Fruit fly (Drosophila melanogaster) whole organism, embryonic: ENCODE results near the gene path.
A peak's percentile ranks its signal among the peaks of the same experiment; 100 is the strongest.

Source experiments
- Adf1 ChIP-seq: fragments of 200-800 bp; sonication (Bioruptor generic); IDR thresholded peaks from 2 replicates; pipeline ENCODE4 v1.3.6; 2022; ENCODE audit warnings: missing biosample characterization, missing genetic modification characterization
- Asciz ChIP-seq: fragments of 200-800 bp; sonication (Bioruptor generic); optimal IDR thresholded peaks from 2 replicates; lab custom pipeline; 2017; ENCODE audit warnings: missing biosample characterization, mild to moderate bottlenecking, missing genetic modification characterization, missing genetic modification reagents
- Atf6 ChIP-seq: fragments of 200-800 bp; sonication (Bioruptor generic); IDR thresholded peaks from 2 replicates; pipeline ENCODE4 v1.3.6; 2022; ENCODE audit warnings: missing biosample characterization, missing genetic modification characterization
- Blimp-1 ChIP-seq: fragments of 200-800 bp; sonication (Bioruptor generic); optimal IDR thresholded peaks from 3 replicates; lab custom pipeline; 2018; ENCODE audit warnings: missing biosample characterization, missing genetic modification characterization, mild to moderate bottlenecking, moderate library complexity, missing genetic modification reagents
- CG10267 ChIP-seq: fragments of 200-800 bp; sonication (Bioruptor generic); optimal IDR thresholded peaks from 2 replicates; lab custom pipeline; 2018; ENCODE audit warnings: missing biosample characterization, mild to moderate bottlenecking, missing genetic modification characterization, moderate library complexity
- CG11560 ChIP-seq: fragments of 200-800 bp; sonication (Bioruptor generic); IDR thresholded peaks from 3 replicates; pipeline ENCODE4 v1.3.6; 2022; ENCODE audit warnings: missing biosample characterization, missing genetic modification characterization
- CG11695 ChIP-seq: fragments of 200-800 bp; sonication (Bioruptor generic); IDR thresholded peaks from 3 replicates; pipeline ENCODE4 v1.3.6; 2022; ENCODE audit warnings: missing biosample characterization, missing genetic modification characterization
- CG11723 ChIP-seq: fragments of 200-800 bp; sonication (Bioruptor generic); optimal IDR thresholded peaks from 2 replicates; lab custom pipeline; 2017; ENCODE audit warnings: missing biosample characterization, mild to moderate bottlenecking, missing genetic modification characterization
- CG12104 ChIP-seq: fragments of 200-800 bp; sonication (Bioruptor generic); optimal IDR thresholded peaks from 3 replicates; lab custom pipeline; 2016; ENCODE audit warnings: missing biosample characterization, missing genetic modification characterization
- CG1233 ChIP-seq: fragments of 200-800 bp; sonication (Bioruptor generic); optimal IDR thresholded peaks from 4 replicates; lab custom pipeline; 2018; ENCODE audit warnings: missing biosample characterization, mild to moderate bottlenecking, missing genetic modification characterization
- CG18476 ChIP-seq: fragments of 200-800 bp; sonication (Bioruptor generic); optimal IDR thresholded peaks from 2 replicates; lab custom pipeline; 2016; ENCODE audit warnings: missing biosample characterization, mild to moderate bottlenecking, missing genetic modification characterization
- CG2116 ChIP-seq: fragments of 200-800 bp; sonication (Bioruptor generic); optimal IDR thresholded peaks from 3 replicates; lab custom pipeline; 2018; ENCODE audit warnings: missing biosample characterization, mild to moderate bottlenecking, missing genetic modification characterization
- CG2678 ChIP-seq: fragments of 200-800 bp; sonication (Bioruptor generic); optimal IDR thresholded peaks from 3 replicates; lab custom pipeline; 2019; ENCODE audit warnings: missing biosample characterization, mild to moderate bottlenecking, missing genetic modification characterization, moderate library complexity
- CG3163 ChIP-seq: fragments of 200-800 bp; sonication (Bioruptor generic); optimal IDR thresholded peaks from 3 replicates; lab custom pipeline; 2016; ENCODE audit warnings: missing biosample characterization, missing genetic modification characterization
- CG34376 ChIP-seq: fragments of 200-800 bp; sonication (Bioruptor generic); optimal IDR thresholded peaks from 2 replicates; lab custom pipeline; 2018; ENCODE audit warnings: missing biosample characterization, mild to moderate bottlenecking, missing genetic modification characterization
- CG3838 ChIP-seq: fragments of 200-800 bp; sonication (Bioruptor generic); optimal IDR thresholded peaks from 3 replicates; lab custom pipeline; 2016; ENCODE audit warnings: missing biosample characterization, missing genetic modification characterization
- CG7987 ChIP-seq: fragments of 200-800 bp; sonication (Bioruptor generic); optimal IDR thresholded peaks from 2 replicates; lab custom pipeline; 2018; ENCODE audit warnings: missing biosample characterization, mild to moderate bottlenecking, missing genetic modification characterization, moderate library complexity
- CG8359 ChIP-seq: fragments of 200-800 bp; sonication (Bioruptor generic); optimal IDR thresholded peaks from 2 replicates; lab custom pipeline; 2017; ENCODE audit warnings: missing biosample characterization, mild to moderate bottlenecking, missing genetic modification characterization, borderline replicate concordance
- Dbx ChIP-seq: fragments of 200-800 bp; sonication (Bioruptor generic); IDR thresholded peaks from 3 replicates; pipeline ENCODE4 v1.3.6; 2022; ENCODE audit warnings: missing biosample characterization, missing genetic modification characterization
- Dp ChIP-seq: fragments of 200-800 bp; sonication (Bioruptor generic); optimal IDR thresholded peaks from 2 replicates; lab custom pipeline; 2018; ENCODE audit warnings: missing biosample characterization, mild to moderate bottlenecking, missing genetic modification characterization, moderate library complexity
- ERR ChIP-seq: fragments of 200-800 bp; sonication (Bioruptor generic); optimal IDR thresholded peaks from 2 replicates; lab custom pipeline; 2016; ENCODE audit warnings: missing biosample characterization, missing genetic modification characterization
- Mes4 ChIP-seq: fragments of 200-800 bp; sonication (Bioruptor generic); optimal IDR thresholded peaks from 2 replicates; lab custom pipeline; 2016; ENCODE audit warnings: missing biosample characterization, missing genetic modification characterization
- Nf-YA ChIP-seq: fragments of 200-800 bp; sonication (Bioruptor generic); IDR thresholded peaks from 2 replicates; pipeline ENCODE4 v1.3.6; 2022; ENCODE audit warnings: missing biosample characterization, missing genetic modification characterization
- Nf-YC ChIP-seq: fragments of 200-800 bp; optimal IDR thresholded peaks from 3 replicates; lab custom pipeline; 2019; ENCODE audit warnings: missing biosample characterization, mild to moderate bottlenecking, missing genetic modification characterization, moderate library complexity
- Oaz ChIP-seq: fragments of 200-800 bp; sonication (Bioruptor generic); IDR thresholded peaks from 2 replicates; pipeline ENCODE4 v1.3.6; 2022; ENCODE audit warnings: missing biosample characterization, missing genetic modification characterization
- Sox102F ChIP-seq: fragments of 200-800 bp; sonication (Bioruptor generic); optimal IDR thresholded peaks from 2 replicates; lab custom pipeline; 2018; ENCODE audit warnings: missing biosample characterization, mild to moderate bottlenecking, missing genetic modification characterization, moderate library complexity
- Tbp ChIP-seq: fragments of >200 bp; optimal IDR thresholded peaks from 2 replicates; lab custom pipeline; 2018; ENCODE audit warnings: missing biosample characterization, missing genetic modification characterization
- Vsx1 ChIP-seq: fragments of 200-800 bp; sonication (Bioruptor generic); optimal IDR thresholded peaks from 2 replicates; lab custom pipeline; 2017; ENCODE audit warnings: missing biosample characterization, mild to moderate bottlenecking, missing genetic modification characterization, missing genetic modification reagents
- ab ChIP-seq: fragments of 200-800 bp; sonication (Bioruptor generic); optimal IDR thresholded peaks from 2 replicates; lab custom pipeline; 2016; ENCODE audit warnings: missing biosample characterization, missing genetic modification characterization
- cas ChIP-seq: fragments of 200-800 bp; sonication (Bioruptor generic); IDR thresholded peaks from 2 replicates; pipeline ENCODE4 v1.3.6; 2022; ENCODE audit warnings: missing biosample characterization, missing genetic modification characterization
- dan ChIP-seq: fragments of 200-800 bp; sonication (Bioruptor generic); IDR thresholded peaks from 2 replicates; pipeline ENCODE4 v1.3.6; 2022; ENCODE audit warnings: missing biosample characterization, missing genetic modification characterization
- ems ChIP-seq: fragments of 200-800 bp; sonication (Bioruptor generic); optimal IDR thresholded peaks from 3 replicates; lab custom pipeline; 2016; ENCODE audit warnings: missing biosample characterization, missing genetic modification characterization
- fd96Cb ChIP-seq: fragments of 200-800 bp; sonication (Bioruptor generic); optimal IDR thresholded peaks from 2 replicates; lab custom pipeline; 2018; ENCODE audit warnings: missing biosample characterization, mild to moderate bottlenecking, missing genetic modification characterization, moderate library complexity
- fu2 ChIP-seq: fragments of 200-800 bp; sonication (Bioruptor generic); optimal IDR thresholded peaks from 2 replicates; lab custom pipeline; 2016; ENCODE audit warnings: missing biosample characterization, missing genetic modification characterization
- gcm2 ChIP-seq: fragments of 200-800 bp; sonication (Bioruptor generic); optimal IDR thresholded peaks from 2 replicates; lab custom pipeline; 2016; ENCODE audit warnings: missing biosample characterization, missing genetic modification characterization
- kni ChIP-seq: fragments of 200-800 bp; sonication (Bioruptor generic); optimal IDR thresholded peaks from 3 replicates; lab custom pipeline; 2017; ENCODE audit warnings: mild to moderate bottlenecking, missing biosample characterization, missing genetic modification reagents, missing genetic modification characterization
- lilli ChIP-seq: fragments of 200-800 bp; sonication (Bioruptor generic); optimal IDR thresholded peaks from 3 replicates; lab custom pipeline; 2016; ENCODE audit warnings: missing biosample characterization, missing genetic modification characterization
- lmd ChIP-seq: fragments of 200-800 bp; sonication (Bioruptor generic); IDR thresholded peaks from 2 replicates; pipeline ENCODE4 v1.3.6; 2022; ENCODE audit warnings: missing biosample characterization, missing genetic modification characterization
- lola ChIP-seq, 3 experiments: fragments of >200 bp in 2 of 3; fragments of 200-800 bp in 1 of 3; sonication (Bioruptor generic) in 1 of 3; optimal IDR thresholded peaks; 2 replicates each; lab custom pipeline; 2017 to 2019; ENCODE audit warnings: missing biosample characterization in 3 of 3, missing genetic modification characterization in 3 of 3, mild to moderate bottlenecking in 1 of 3, moderate library complexity in 1 of 3
- nom ChIP-seq: fragments of 200-800 bp; sonication (Bioruptor generic); optimal IDR thresholded peaks from 2 replicates; lab custom pipeline; 2017; ENCODE audit warnings: missing biosample characterization, missing genetic modification characterization, mild to moderate bottlenecking, moderate library complexity, missing genetic modification reagents
- odd ChIP-seq: fragments of 200-800 bp; sonication (Bioruptor generic); optimal IDR thresholded peaks from 2 replicates; lab custom pipeline; 2017; ENCODE audit warnings: missing biosample characterization, mild to moderate bottlenecking, missing genetic modification characterization
- otp ChIP-seq: fragments of 200-800 bp; sonication (Bioruptor generic); IDR thresholded peaks from 3 replicates; pipeline ENCODE4, ENCODE4 v1.3.6; 2022; ENCODE audit warnings: missing biosample characterization, missing genetic modification characterization
- prd ChIP-seq, 3 experiments: fragments of >200 bp in 2 of 3; fragments of 200-800 bp in 1 of 3; sonication (Bioruptor generic) in 1 of 3; optimal IDR thresholded peaks in 2 of 3; IDR thresholded peaks in 1 of 3; 2 replicates in 2 of 3; 3 replicates in 1 of 3; pipeline versions ENCODE4 v1.3.6 to Lab custom; 2017 to 2022; ENCODE audit warnings: missing biosample characterization in 1 of 3, missing genetic modification characterization in 1 of 3
- pzg ChIP-seq: fragments of 200-800 bp; sonication (Bioruptor generic); optimal IDR thresholded peaks from 3 replicates; lab custom pipeline; 2018; ENCODE audit warnings: missing biosample characterization, mild to moderate bottlenecking, missing genetic modification characterization, moderate library complexity
- ro ChIP-seq: fragments of 200-800 bp; sonication (Bioruptor generic); IDR thresholded peaks from 2 replicates; pipeline ENCODE4 v1.3.6; 2022; ENCODE audit warnings: missing biosample characterization, missing genetic modification characterization
- sens ChIP-seq: fragments of 200-800 bp; sonication (Bioruptor generic); peaks from one replicate; lab custom pipeline; 2016; ENCODE audit warnings: missing biosample characterization, missing genetic modification characterization
- sqz ChIP-seq: fragments of 200-800 bp; sonication (Bioruptor generic); optimal IDR thresholded peaks from 3 replicates; lab custom pipeline; 2018; ENCODE audit warnings: missing biosample characterization, mild to moderate bottlenecking, missing genetic modification characterization
- stc ChIP-seq: fragments of 200-800 bp; sonication (Bioruptor generic); IDR thresholded peaks from 2 replicates; pipeline ENCODE4 v1.3.6; 2022; ENCODE audit warnings: missing biosample characterization, missing genetic modification characterization
- ttk ChIP-seq: fragments of 200-800 bp; sonication (Bioruptor generic); IDR thresholded peaks from 2 replicates; pipeline ENCODE4 v2.1.2; 2022; ENCODE audit warnings: missing biosample characterization, missing genetic modification characterization
- vvl ChIP-seq: fragments of 200-800 bp; sonication (Bioruptor generic); IDR thresholded peaks from 2 replicates; pipeline ENCODE4 v1.3.6; 2022; ENCODE audit warnings: missing biosample characterization, missing genetic modification characterization

path gene

DNA sequence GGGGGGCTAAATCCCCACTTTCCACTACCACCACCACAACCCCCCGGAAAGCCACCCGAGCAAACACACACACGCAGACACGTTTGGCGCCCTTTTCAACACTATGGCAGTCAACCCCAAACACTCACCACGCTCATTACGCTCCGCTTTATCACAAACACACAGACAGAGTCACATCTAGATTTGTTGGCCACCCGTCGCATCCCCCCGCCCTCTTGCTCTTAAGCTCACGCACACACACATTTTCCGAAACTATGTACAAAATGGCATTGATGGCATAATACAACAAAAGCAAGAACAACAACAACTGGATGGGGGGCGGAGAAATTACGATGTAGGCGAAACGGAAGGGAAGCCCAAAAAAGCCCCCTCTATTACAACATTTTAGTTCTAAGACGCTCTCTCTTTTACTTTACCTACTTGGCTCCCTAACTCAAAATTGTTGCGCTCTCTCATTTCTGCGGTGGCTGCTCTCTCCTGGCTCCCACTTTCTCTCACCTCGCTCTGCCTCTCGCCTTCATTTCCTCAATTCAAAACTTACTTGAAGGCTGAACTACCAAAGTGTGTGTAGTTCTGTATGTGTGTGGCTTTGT lies 39.4 kb downstream of the path start (continued):
- TF ChIP-seq dan (GFP tag; lab: Robert Waterston, UW) (no peak), ro (GFP tag; lab: Robert Waterston, UW) (no peak), Dbx (0 out of 3 replicates have a peak, but pooled peaks have one; percentile 16), fu2 (no peak), CG10267 (tag; lab: Kevin White, UChicago) (peak; percentile 24), Nf-YA (GFP tag; lab: Robert Waterston, UW) (no peak), stc (GFP tag; lab: Robert Waterston, UW) (no peak), CG11560 (tag; lab: Robert Waterston, UW) (no peak), CG3163 (peak; percentile 11), Dp (GFP tag; lab: Kevin White, UChicago) (no peak), CG11723 (GFP tag; lab: Kevin White, UChicago) (no peak), lmd (peak; percentile 34), Atf6 (GFP tag; lab: Robert Waterston, UW) (no peak), nom (GFP tag; lab: Kevin White, UChicago) (no peak), Sox102F (GFP tag; lab: Kevin White, UChicago) (no peak), CG7987 (GFP tag; lab: Kevin White, UChicago) (no peak), lilli (GFP tag; lab: Kevin White, UChicago) (no peak), ttk (GFP tag; lab: Robert Waterston, UW) (0 out of 2 replicates have a peak, but pooled peaks have one; percentile 52), sens (GFP tag; lab: Kevin White, UChicago) (peak; percentile 31), Vsx1 (GFP tag; lab: Kevin White, UChicago) (no peak), pzg (no peak), Oaz (GFP tag; lab: Robert Waterston, UW) (no peak), CG2116 (GFP tag; lab: Kevin White, UChicago) (no peak), vvl (GFP tag; lab: Robert Waterston, UW) (peak; percentile 29; the same call in 1 of the 2 replicates), Blimp-1 (no peak), cas (no peak), CG12104 (GFP tag; lab: Kevin White, UChicago) (no peak), CG1233 (GFP tag; lab: Kevin White, UChicago) (no peak), CG8359 (GFP tag; lab: Kevin White, UChicago) (no peak), CG18476 (GFP tag; lab: Kevin White, UChicago) (no peak), CG3838 (no peak), Mes4 (no peak), sqz (GFP tag; lab: Kevin White, UChicago) (no peak), Adf1 (GFP tag; lab: Robert Waterston, UW) (peak; percentile 51; the same call in 1 of the 2 replicates), odd (GFP tag; lab: Kevin White, UChicago) (no peak), ems (GFP tag; lab: Kevin White, UChicago) (no peak), lola (GFP tag; optimal IDR thresholded peaks at IDR 0.05; lab: Kevin White, UChicago) (no peak), prd (optimal IDR thresholded peaks at IDR 0.05; lab: Kevin White, UChicago) (no peak), prd (GFP tag; IDR thresholded peaks at IDR 0.05; lab: Robert Waterston, UW) (no peak), CG2678 (tag; lab: Kevin White, UChicago) (no peak), ERR (GFP tag; lab: Kevin White, UChicago) (no peak), gcm2 (GFP tag; lab: Kevin White, UChicago) (no peak), Tbp (GFP tag; lab: Kevin White, UChicago) (no peak), kni (GFP tag; lab: Kevin White, UChicago) (peak; percentile 71), otp (GFP tag; lab: Robert Waterston, UW) (no peak), ab (GFP tag; lab: Kevin White, UChicago) (no peak), CG11695 (no peak), CG34376 (GFP tag; lab: Kevin White, UChicago) (no peak), fd96Cb (tag; lab: Kevin White, UChicago) (no peak), Nf-YC (tag; lab: Kevin White, UChicago) (peak; percentile 22), Asciz (no peak)
